Worm (Caenorhabditis elegans): Measurements from ENCODE around the gene tag-77.

tag-77 gene

DNA sequence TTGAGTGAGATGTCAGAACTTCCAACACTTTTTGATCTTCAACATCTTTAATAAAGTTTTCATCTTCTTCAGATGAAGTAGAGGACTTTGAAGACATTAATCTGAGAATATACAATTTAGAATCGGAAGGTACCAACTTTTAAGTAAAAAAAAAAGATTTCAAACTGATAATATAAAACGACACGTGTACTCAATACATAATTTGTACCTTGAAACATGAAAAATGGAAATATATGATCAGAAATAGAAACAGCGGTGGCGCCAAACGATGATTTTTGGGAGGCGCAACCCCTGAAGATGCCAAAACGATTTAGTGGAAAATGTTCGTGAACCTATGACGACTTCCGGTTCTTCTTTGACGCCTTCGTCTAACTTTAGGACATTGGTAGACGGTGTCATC lies 37.9 kb downstream of the tag-77 start, which contains the start of gene oat-1:
Gene oat-1 (minus strand): TSS at position 101 of the 400 bp plus-strand sequence.
- TF ChIP-seq peb-1 (tag; optimal IDR thresholded peaks at IDR 0.05) (no peak), C34F6.9 (tag; optimal IDR thresholded peaks at IDR 0.05) (no peak), egl-27 (tag; optimal IDR thresholded peaks at IDR 0.05) (no peak), skn-1 (tag; optimal IDR thresholded peaks at IDR 0.05) (no peak), ceh-82 (tag; optimal IDR thresholded peaks at IDR 0.05) (no peak)

- TF ChIP-seq ztf-11 (tag; optimal IDR thresholded peaks at IDR 0.05) = no peak
- TF ChIP-seq unc-55 (GFP tag; optimal IDR thresholded peaks at IDR 0.05) = no peak
- TF ChIP-seq crh-2 (tag; optimal IDR thresholded peaks at IDR 0.05) = peak; percentile 20
- TF ChIP-seq zag-1 (tag; optimal IDR thresholded peaks at IDR 0.05) = no peak
- peak; percentile 39 for TF ChIP-seq blmp-1 (tag; optimal IDR thresholded peaks at IDR 0.05; ENCODE audit: insufficient read depth)
- TF ChIP-seq sma-3 (GFP tag; optimal IDR thresholded peaks at IDR 0.05) = no peak
- TF ChIP-seq ceh-82 (tag; optimal IDR thresholded peaks at IDR 0.05) = no peak
- no peak for TF ChIP-seq nhr-11 (tag; optimal IDR thresholded peaks at IDR 0.05)
- TF ChIP-seq sem-4 (tag; optimal IDR thresholded peaks at IDR 0.05) = no peak
- TF ChIP-seq aly-2 (tag; optimal IDR thresholded peaks at IDR 0.05) = no peak
- TF ChIP-seq lsy-2 (tag; optimal IDR thresholded peaks at IDR 0.05) = no peak
- no peak for TF ChIP-seq nhr-12 (tag; optimal IDR thresholded peaks at IDR 0.05)
- TF ChIP-seq gmeb-1 (tag; optimal IDR thresholded peaks at IDR 0.05) = no peak
- TF ChIP-seq sma-9 (GFP tag; optimal IDR thresholded peaks at IDR 0.05) = peak; percentile 28
- TF ChIP-seq sma-9 (tag; optimal IDR thresholded peaks at IDR 0.05) = no peak
- peak in 1 of 2 experiments; percentile 6 for TF ChIP-seq mdl-1 (tag; optimal IDR thresholded peaks at IDR 0.05)
- TF ChIP-seq elt-1 (tag; optimal IDR thresholded peaks at IDR 0.05) = no peak
- TF ChIP-seq nhr-25 (tag; optimal IDR thresholded peaks at IDR 0.05) = peak; percentile 62
Measured at ce11 chrIV:8464187-8464586, 46.2 kb downstream of the tag-77 start.

DNA sequence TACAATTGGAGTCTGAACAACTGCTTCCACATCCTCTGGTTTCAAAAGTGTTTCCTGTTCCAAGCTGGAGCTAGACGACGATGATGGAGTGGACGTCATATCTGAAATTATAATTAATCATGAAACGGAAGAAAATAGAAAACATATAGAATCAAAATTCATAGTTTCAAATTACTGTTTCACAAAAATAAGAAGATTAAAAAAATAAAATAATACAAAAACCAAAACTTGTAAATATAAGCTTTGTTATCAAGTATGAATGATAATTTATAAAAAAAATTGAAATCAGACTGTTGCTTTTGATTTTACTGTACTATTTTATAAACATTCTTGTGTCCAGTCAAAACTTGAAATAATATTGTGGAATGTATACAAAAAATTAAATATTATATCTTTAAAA lies 46.6 kb downstream of the tag-77 start, which contains the start of gene str-176:
Gene str-176 (minus strand): TSS at position 101 of the 400 bp plus-strand sequence.
- TF ChIP-seq mbf-1 (tag; optimal IDR thresholded peaks at IDR 0.05) (no peak), crh-2 (tag; optimal IDR thresholded peaks at IDR 0.05) (no peak), blmp-1 (tag; optimal IDR thresholded peaks at IDR 0.05; ENCODE audit: insufficient read depth) (no peak), unc-62 (GFP tag; optimal IDR thresholded peaks at IDR 0.05) (no peak), nhr-11 (tag; optimal IDR thresholded peaks at IDR 0.05) (no peak), nhr-77 (tag; optimal IDR thresholded peaks at IDR 0.05) (no peak), lin-11 (tag; optimal IDR thresholded peaks at IDR 0.05) (no peak), ztf-1 (GFP tag; conservative IDR thresholded peaks at IDR 0.05) (no peak), lsy-2 (tag; optimal IDR thresholded peaks at IDR 0.05) (no peak), ama-1 (optimal IDR thresholded peaks at IDR 0.05) (no peak), nhr-25 (tag; optimal IDR thresholded peaks at IDR 0.05) (no peak), unc-39 (tag; optimal IDR thresholded peaks at IDR 0.05) (no peak), ceh-82 (tag; optimal IDR thresholded peaks at IDR 0.05) (no peak), fos-1 (tag; optimal IDR thresholded peaks at IDR 0.05) (no peak), elt-3 (tag; optimal IDR thresholded peaks at IDR 0.05) (no peak), nhr-237 (tag; optimal IDR thresholded peaks at IDR 0.05) (no peak)

DNA sequence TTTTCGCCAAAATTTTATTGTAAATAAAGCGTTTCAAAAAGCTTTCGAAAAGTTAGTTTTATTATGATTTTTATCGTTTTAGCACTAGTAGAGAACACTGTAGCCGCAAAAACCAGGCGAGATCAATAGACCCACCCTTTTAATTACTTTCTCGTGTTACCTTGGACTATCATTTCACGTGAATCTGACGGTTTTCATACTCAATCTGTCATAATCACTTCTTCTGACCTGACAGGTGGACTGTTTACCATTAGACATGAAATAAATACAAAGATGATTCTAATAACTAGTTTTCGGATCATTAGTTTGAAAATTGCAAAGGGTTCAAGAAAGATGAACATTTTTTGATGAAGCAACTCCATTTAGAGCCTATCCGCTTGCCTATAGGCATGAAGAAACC lies 47.3 kb downstream of the tag-77 start:
- no peak for TF ChIP-seq unc-55 (GFP tag; optimal IDR thresholded peaks at IDR 0.05)
- TF ChIP-seq crh-2 (tag; optimal IDR thresholded peaks at IDR 0.05) = peak; percentile 14
- TF ChIP-seq mdl-1 (tag; optimal IDR thresholded peaks at IDR 0.05) = peak in 1 of 2 experiments; percentile 12
- TF ChIP-seq mab-5 (tag; optimal IDR thresholded peaks at IDR 0.05) = peak; percentile 27
- peak; percentile 55 for TF ChIP-seq blmp-1 (tag; optimal IDR thresholded peaks at IDR 0.05; ENCODE audit: insufficient read depth)
- no peak for TF ChIP-seq zag-1 (tag; optimal IDR thresholded peaks at IDR 0.05)
- TF ChIP-seq sma-3 (GFP tag; optimal IDR thresholded peaks at IDR 0.05) = peak; percentile 44
- TF ChIP-seq nhr-25 (tag; optimal IDR thresholded peaks at IDR 0.05) = peak; percentile 71
- TF ChIP-seq nhr-12 (tag; optimal IDR thresholded peaks at IDR 0.05) = no peak
- TF ChIP-seq lsy-2 (tag; optimal IDR thresholded peaks at IDR 0.05) = no peak
- no peak for TF ChIP-seq nhr-10 (tag; optimal IDR thresholded peaks at IDR 0.05)
- no peak for TF ChIP-seq fos-1 (tag; optimal IDR thresholded peaks at IDR 0.05)
- TF ChIP-seq F13H6.1 (tag; optimal IDR thresholded peaks at IDR 0.05) = no peak
- TF ChIP-seq alr-1 (tag; optimal IDR thresholded peaks at IDR 0.05) = no peak
- TF ChIP-seq aly-2 (tag; optimal IDR thresholded peaks at IDR 0.05) = no peak
- TF ChIP-seq nhr-21 (tag; optimal IDR thresholded peaks at IDR 0.05) = peak; percentile 57
- TF ChIP-seq sma-9 (GFP tag; optimal IDR thresholded peaks at IDR 0.05) = peak; percentile 78
- no peak for TF ChIP-seq sma-9 (tag; optimal IDR thresholded peaks at IDR 0.05)
- no peak for TF ChIP-seq Y55F3AM.14 (GFP tag; optimal IDR thresholded peaks at IDR 0.05)

Data from whole organism, L2 larva.